Fruit fly (Drosophila melanogaster): Measurements from ENCODE around the gene CG6508.

The CG6508 gene

DNA sequence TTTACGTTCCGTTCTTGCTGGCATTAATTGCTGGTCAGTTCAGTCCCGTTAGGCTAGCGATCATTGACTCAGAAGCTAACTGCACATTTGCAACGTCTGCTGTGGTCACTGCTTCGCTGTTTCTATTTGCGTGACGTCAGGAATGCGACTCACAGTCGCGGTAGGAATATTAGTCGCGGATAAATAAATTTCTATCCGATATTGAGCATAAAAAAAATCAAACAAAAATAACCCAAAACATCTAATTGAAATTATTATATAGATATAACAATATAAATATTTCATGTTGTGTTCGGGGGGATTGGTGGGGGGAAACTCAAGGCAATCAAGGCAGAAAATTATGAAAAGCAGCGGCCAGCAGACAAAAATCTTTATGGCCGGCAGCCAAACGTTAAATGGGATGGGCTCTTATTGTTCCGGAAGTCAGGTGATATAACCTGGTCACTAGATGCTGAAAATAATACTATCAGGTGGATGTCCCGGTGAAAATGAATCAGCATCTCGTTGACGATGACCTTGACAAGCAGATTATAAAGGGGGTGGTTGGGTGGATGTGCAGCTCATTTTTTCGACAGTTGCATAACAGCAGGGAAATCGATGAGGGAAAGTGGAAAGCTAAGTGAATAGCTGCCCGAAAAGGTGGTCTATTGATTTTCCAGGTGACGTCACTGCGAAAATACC lies 30.7 kb downstream of the CG6508 start, which contains the start of gene SmydA-3 (continued):
- TF ChIP-seq tll (GFP tag; optimal IDR thresholded peaks at IDR 0.05) (no peak), unc-4 (GFP tag; IDR thresholded peaks at IDR 0.05; ENCODE audit: partially characterized antibody) (no peak), E2f2 (GFP tag; IDR thresholded peaks at IDR 0.05) (no peak), CG18599 (GFP tag; optimal IDR thresholded peaks at IDR 0.05) (no peak), CG1647 (GFP tag; optimal IDR thresholded peaks at IDR 0.05) (no peak), CG18262 (tag; optimal IDR thresholded peaks at IDR 0.05) (peak; percentile 34), CG1603 (tag; optimal IDR thresholded peaks at IDR 0.05) (no peak), stwl (tag; optimal IDR thresholded peaks at IDR 0.05) (no peak), CG42726 (GFP tag; IDR thresholded peaks at IDR 0.05; ENCODE audit: partially characterized antibody) (no peak), Six4 (GFP tag; optimal IDR thresholded peaks at IDR 0.05) (no peak), Deaf1 (tag; optimal IDR thresholded peaks at IDR 0.05) (no peak), CG17802 (tag; optimal IDR thresholded peaks at IDR 0.05) (no peak), lab (GFP tag; optimal IDR thresholded peaks at IDR 0.05) (peak; percentile 41), CG11093 (GFP tag; IDR thresholded peaks at IDR 0.05) (0 out of 3 replicates have a peak, but pooled peaks have one; percentile 9), CG10321 (GFP tag; IDR thresholded peaks at IDR 0.05) (no peak), pfk (GFP tag; optimal IDR thresholded peaks at IDR 0.05) (no peak), hkb (optimal IDR thresholded peaks at IDR 0.05) (no peak), hkb (GFP tag; IDR thresholded peaks at IDR 0.05) (peak; percentile 71), tio (GFP tag; optimal IDR thresholded peaks at IDR 0.05) (no peak), CG11560 (tag; IDR thresholded peaks at IDR 0.05) (no peak), dpn (GFP tag; optimal IDR thresholded peaks at IDR 0.05) (peak in 1 of 2 experiments; percentile 17), Dfd (GFP tag; optimal IDR thresholded peaks at IDR 0.05) (no peak), shn (GFP tag; optimal IDR thresholded peaks at IDR 0.05) (no peak), CG12659 (GFP tag; optimal IDR thresholded peaks at IDR 0.05) (peak; percentile 32), CG14667 (GFP tag; IDR thresholded peaks at IDR 0.05) (no peak), CG6791 (GFP tag; IDR thresholded peaks at IDR 0.05; ENCODE audit: partially characterized antibody) (no peak), CG12744 (GFP tag; optimal IDR thresholded peaks at IDR 0.05) (no peak), CG11695 (GFP tag; IDR thresholded peaks at IDR 0.05) (peak; percentile 63; the same call in 1 of the 3 replicates), CG17359 (tag; optimal IDR thresholded peaks at IDR 0.05) (peak; percentile 49), MBD-R2 (GFP tag; IDR thresholded peaks at IDR 0.05) (no peak), Ssrp (tag; optimal IDR thresholded peaks at IDR 0.05) (peak; percentile 18), Hand (GFP tag; optimal IDR thresholded peaks at IDR 0.05) (no peak), lmd (GFP tag; IDR thresholded peaks at IDR 0.05) (0 out of 2 replicates have a peak, but pooled peaks have one; percentile 27), ERR (GFP tag; optimal IDR thresholded peaks at IDR 0.05) (peak; percentile 26), sens (GFP tag) (no peak), Xrp1 (GFP tag; IDR thresholded peaks at IDR 0.05) (peak; percentile 33; the same call in 1 of the 2 replicates), tin (GFP tag; optimal IDR thresholded peaks at IDR 0.05) (no peak), otp (GFP tag; IDR thresholded peaks at IDR 0.05) (no peak), CG7357 (GFP tag; IDR thresholded peaks at IDR 0.05) (0 out of 3 replicates have a peak, but pooled peaks have one; percentile 22), emc (GFP tag; optimal IDR thresholded peaks at IDR 0.05) (no peak), run (tag; optimal IDR thresholded peaks at IDR 0.05) (no peak), CG10565 (GFP tag; optimal IDR thresholded peaks at IDR 0.05) (no peak), Dek (tag; optimal IDR thresholded peaks at IDR 0.05) (no peak), scrt (GFP tag; optimal IDR thresholded peaks at IDR 0.05) (no peak), CG17385 (GFP tag; optimal IDR thresholded peaks at IDR 0.05) (no peak), Gug (GFP tag; IDR thresholded peaks at IDR 0.05) (no peak), HHEX (GFP tag; optimal IDR thresholded peaks at IDR 0.05) (peak; percentile 46), repo (GFP tag; optimal IDR thresholded peaks at IDR 0.05) (no peak), CG12104 (GFP tag; optimal IDR thresholded peaks at IDR 0.05) (peak; percentile 5), Ravus (GFP tag; IDR thresholded peaks at IDR 0.05) (no peak)
